Fruit fly (Drosophila melanogaster) whole organism, embryonic: ENCODE data around the gene pps.

Experiments
- Asciz ChIP-seq: fragments of 200-800 bp; sonication (Bioruptor generic); optimal IDR thresholded peaks from 2 replicates; lab custom pipeline; 2017; ENCODE audit warnings: missing biosample characterization, mild to moderate bottlenecking, missing genetic modification characterization, missing genetic modification reagents
- CG10366 ChIP-seq: fragments of 200-800 bp; sonication (Bioruptor generic); IDR thresholded peaks from 2 replicates; pipeline ENCODE4 v1.3.6; 2022; ENCODE audit warnings: missing biosample characterization, missing genetic modification characterization
- CG11085 ChIP-seq: fragments of 200-800 bp; sonication (Bioruptor generic); IDR thresholded peaks from 2 replicates; pipeline ENCODE4 v1.3.6; 2022; ENCODE audit warnings: missing biosample characterization, missing genetic modification characterization
- CG1233 ChIP-seq: fragments of 200-800 bp; sonication (Bioruptor generic); optimal IDR thresholded peaks from 4 replicates; lab custom pipeline; 2018; ENCODE audit warnings: missing biosample characterization, mild to moderate bottlenecking, missing genetic modification characterization
- CG13287 ChIP-seq: fragments of 200-800 bp; sonication (Bioruptor generic); IDR thresholded peaks from 2 replicates; pipeline ENCODE4 v1.3.6; 2022; ENCODE audit warnings: missing biosample characterization, missing genetic modification characterization; ENCODE audit not compliant: partially characterized antibody
- CG15269 ChIP-seq: fragments of 200-800 bp; sonication (Bioruptor generic); optimal IDR thresholded peaks from 2 replicates; lab custom pipeline; 2018; ENCODE audit warnings: missing biosample characterization, mild to moderate bottlenecking, missing genetic modification characterization, moderate library complexity
- CG16813 ChIP-seq: fragments of 200-800 bp; sonication (Bioruptor generic); IDR thresholded peaks from 3 replicates; pipeline ENCODE4 v1.3.6; 2022; ENCODE audit warnings: missing biosample characterization, missing genetic modification characterization; ENCODE audit not compliant: partially characterized antibody
- CG17568 ChIP-seq: fragments of 200-800 bp; sonication (Bioruptor generic); optimal IDR thresholded peaks from 2 replicates; lab custom pipeline; 2018; ENCODE audit warnings: missing biosample characterization, mild to moderate bottlenecking, missing genetic modification characterization, moderate library complexity
- CG1832 ChIP-seq: fragments of 200-800 bp; sonication (Bioruptor generic); optimal IDR thresholded peaks from 2 replicates; lab custom pipeline; 2017; ENCODE audit warnings: missing biosample characterization, mild to moderate bottlenecking, missing genetic modification characterization, inconsistent platforms
- CG30431 ChIP-seq: fragments of 200-800 bp; sonication (Bioruptor generic); optimal IDR thresholded peaks from 2 replicates; lab custom pipeline; 2017; ENCODE audit warnings: missing biosample characterization, missing genetic modification characterization
- CG3065 ChIP-seq: fragments of 200-800 bp; sonication (Bioruptor generic); optimal IDR thresholded peaks from 2 replicates; lab custom pipeline; 2016; ENCODE audit warnings: missing biosample characterization, missing genetic modification characterization
- CG31441 ChIP-seq: fragments of 200-800 bp; sonication (Bioruptor generic); IDR thresholded peaks from 2 replicates; pipeline ENCODE4 v1.3.6; 2022; ENCODE audit warnings: missing biosample characterization, missing genetic modification characterization
- CG33213 ChIP-seq: fragments of 200-800 bp; sonication (Bioruptor generic); optimal IDR thresholded peaks from 3 replicates; lab custom pipeline; 2016; ENCODE audit warnings: missing biosample characterization, missing genetic modification characterization
- CG3726 ChIP-seq: fragments of 200-800 bp; sonication (Bioruptor generic); IDR thresholded peaks from 3 replicates; pipeline ENCODE4, ENCODE4 v1.3.6; 2022; ENCODE audit warnings: missing biosample characterization, missing genetic modification characterization
- CG42726 ChIP-seq: fragments of 200-800 bp; sonication (Bioruptor generic); IDR thresholded peaks from 2 replicates; pipeline ENCODE4 v1.3.6; 2022; ENCODE audit warnings: missing biosample characterization, missing genetic modification characterization; ENCODE audit not compliant: partially characterized antibody
- CG4282 ChIP-seq: fragments of 200-800 bp; sonication (Bioruptor generic); optimal IDR thresholded peaks from 2 replicates; lab custom pipeline; 2016; ENCODE audit warnings: missing biosample characterization, missing genetic modification characterization
- CG7839 ChIP-seq: fragments of 200-800 bp; sonication (Bioruptor generic); optimal IDR thresholded peaks from 3 replicates; lab custom pipeline; 2018; ENCODE audit warnings: missing biosample characterization, mild to moderate bottlenecking, missing genetic modification characterization, moderate library complexity
- CG7987 ChIP-seq: fragments of 200-800 bp; sonication (Bioruptor generic); optimal IDR thresholded peaks from 2 replicates; lab custom pipeline; 2018; ENCODE audit warnings: missing biosample characterization, mild to moderate bottlenecking, missing genetic modification characterization, moderate library complexity
- CG8089 ChIP-seq: fragments of 200-800 bp; sonication (Bioruptor generic); optimal IDR thresholded peaks from 3 replicates; lab custom pipeline; 2016; ENCODE audit warnings: missing biosample characterization, missing genetic modification characterization
- CG8388 ChIP-seq: fragments of 200-800 bp; sonication (Bioruptor generic); optimal IDR thresholded peaks from 2 replicates; lab custom pipeline; 2019; ENCODE audit warnings: missing biosample characterization, mild to moderate bottlenecking, missing genetic modification characterization, moderate library complexity
- CTCF ChIP-seq: fragments of 200-800 bp; sonication (Bioruptor generic); optimal IDR thresholded peaks from 2 replicates; lab custom pipeline; 2017; ENCODE audit warnings: missing biosample characterization, mild to moderate bottlenecking, missing genetic modification characterization, moderate library complexity
- Dbx ChIP-seq: fragments of 200-800 bp; sonication (Bioruptor generic); IDR thresholded peaks from 3 replicates; pipeline ENCODE4 v1.3.6; 2022; ENCODE audit warnings: missing biosample characterization, missing genetic modification characterization
- Dek ChIP-seq: fragments of 200-800 bp; sonication (Bioruptor generic); optimal IDR thresholded peaks from 3 replicates; lab custom pipeline; 2019; ENCODE audit warnings: missing biosample characterization, mild to moderate bottlenecking, missing genetic modification characterization, moderate library complexity
- E2f1 ChIP-seq: fragments of 200-800 bp; sonication (Bioruptor generic); IDR thresholded peaks from 2 replicates; pipeline ENCODE4 v1.3.6; 2022; ENCODE audit warnings: missing biosample characterization, missing genetic modification characterization
- Kr ChIP-seq: fragments of 200-800 bp; sonication (Bioruptor generic); optimal IDR thresholded peaks from 2 replicates; lab custom pipeline; 2017; ENCODE audit warnings: missing biosample characterization, mild to moderate bottlenecking, missing genetic modification characterization
- Neu2 ChIP-seq: fragments of 200-800 bp; sonication (Bioruptor generic); optimal IDR thresholded peaks from 3 replicates; lab custom pipeline; 2016; ENCODE audit warnings: missing biosample characterization, missing genetic modification characterization, borderline replicate concordance
- NfI ChIP-seq: fragments of 200-800 bp; sonication (Bioruptor generic); optimal IDR thresholded peaks from 3 replicates; lab custom pipeline; 2018; ENCODE audit warnings: missing biosample characterization, mild to moderate bottlenecking, missing genetic modification characterization, moderate library complexity
- Optix ChIP-seq: fragments of 200-800 bp; sonication (Bioruptor generic); IDR thresholded peaks from 3 replicates; pipeline ENCODE4 v1.3.6; 2022; ENCODE audit warnings: missing biosample characterization, missing genetic modification characterization
- Trl ChIP-seq, 3 experiments: fragments of >200 bp in 2 of 3; fragments of 200-800 bp in 1 of 3; sonication (Bioruptor generic) in 1 of 3; optimal IDR thresholded peaks; 2 replicates in 1 of 3; 3 replicates in 2 of 3; lab custom pipeline; 2016 to 2017; ENCODE audit warnings: missing biosample characterization in 1 of 3, missing genetic modification characterization in 1 of 3
- bowl ChIP-seq: fragments of 200-800 bp; sonication (Bioruptor generic); IDR thresholded peaks from 2 replicates; pipeline ENCODE4 v1.3.6; 2022; ENCODE audit warnings: missing biosample characterization, missing genetic modification characterization
- cg ChIP-seq: fragments of 200-800 bp; sonication (Bioruptor generic); optimal IDR thresholded peaks from 3 replicates; lab custom pipeline; 2019; ENCODE audit warnings: missing biosample characterization, mild to moderate bottlenecking, missing genetic modification characterization, moderate library complexity
- chn ChIP-seq: fragments of 200-800 bp; sonication (Bioruptor generic); optimal IDR thresholded peaks from 2 replicates; lab custom pipeline; 2016; ENCODE audit warnings: missing biosample characterization, missing genetic modification characterization
- crc ChIP-seq: fragments of 200-800 bp; sonication (Bioruptor generic); optimal IDR thresholded peaks from 2 replicates; lab custom pipeline; 2016; ENCODE audit warnings: missing biosample characterization, missing genetic modification characterization
- crol ChIP-seq: fragments of 200-800 bp; sonication (Bioruptor generic); IDR thresholded peaks from 2 replicates; pipeline ENCODE4 v1.3.6; 2022; ENCODE audit warnings: missing biosample characterization, missing genetic modification characterization
- dimm ChIP-seq: fragments of 200-800 bp; sonication (Bioruptor generic); IDR thresholded peaks from 2 replicates; pipeline ENCODE4 v1.3.6; 2022; ENCODE audit warnings: missing biosample characterization, missing genetic modification characterization
- fd3F ChIP-seq: fragments of 200-800 bp; sonication (Bioruptor generic); optimal IDR thresholded peaks from 2 replicates; lab custom pipeline; 2018; ENCODE audit warnings: missing biosample characterization, mild to moderate bottlenecking, missing genetic modification characterization, moderate library complexity
- fd64A ChIP-seq: fragments of 200-800 bp; sonication (Bioruptor generic); optimal IDR thresholded peaks from 3 replicates; lab custom pipeline; 2018; ENCODE audit warnings: missing biosample characterization, mild to moderate bottlenecking, missing genetic modification characterization
- ftz-f1 ChIP-seq: fragments of 200-800 bp; sonication (Bioruptor generic); optimal IDR thresholded peaks from 2 replicates; lab custom pipeline; 2016; ENCODE audit warnings: missing biosample characterization, missing genetic modification characterization
- ind ChIP-seq: fragments of 200-800 bp; sonication (Bioruptor generic); optimal IDR thresholded peaks from 3 replicates; lab custom pipeline; 2016; ENCODE audit warnings: missing biosample characterization, missing genetic modification characterization
- jigr1 ChIP-seq: fragments of 200-800 bp; sonication (Bioruptor generic); IDR thresholded peaks from 3 replicates; pipeline ENCODE4 v1.3.6; 2022; ENCODE audit warnings: missing biosample characterization, missing genetic modification characterization
- jumu ChIP-seq: fragments of 200-800 bp; sonication (Bioruptor generic); optimal IDR thresholded peaks from 3 replicates; lab custom pipeline; 2016; ENCODE audit warnings: missing biosample characterization, missing genetic modification characterization
- lola ChIP-seq, 3 experiments: fragments of >200 bp in 2 of 3; fragments of 200-800 bp in 1 of 3; sonication (Bioruptor generic) in 1 of 3; optimal IDR thresholded peaks; 2 replicates each; lab custom pipeline; 2017 to 2019; ENCODE audit warnings: missing biosample characterization in 3 of 3, missing genetic modification characterization in 3 of 3, mild to moderate bottlenecking in 1 of 3, moderate library complexity in 1 of 3
- nom ChIP-seq: fragments of 200-800 bp; sonication (Bioruptor generic); optimal IDR thresholded peaks from 2 replicates; lab custom pipeline; 2017; ENCODE audit warnings: missing biosample characterization, missing genetic modification characterization, mild to moderate bottlenecking, moderate library complexity, missing genetic modification reagents
- pho ChIP-seq: fragments of 200-800 bp; sonication (Bioruptor generic); optimal IDR thresholded peaks from 2 replicates; lab custom pipeline; 2016; ENCODE audit warnings: missing biosample characterization, missing genetic modification characterization
- schlank ChIP-seq: fragments of 200-800 bp; sonication (Bioruptor generic); optimal IDR thresholded peaks from 2 replicates; lab custom pipeline; 2018; ENCODE audit warnings: missing biosample characterization, mild to moderate bottlenecking, missing genetic modification characterization
- slbo ChIP-seq: fragments of 200-800 bp; sonication (Bioruptor generic); IDR thresholded peaks from 2 replicates; pipeline ENCODE4 v1.3.6; 2022; ENCODE audit warnings: missing biosample characterization, missing genetic modification characterization
- slou ChIP-seq: fragments of 200-800 bp; sonication (Bioruptor generic); optimal IDR thresholded peaks from 3 replicates; lab custom pipeline; 2016; ENCODE audit warnings: missing biosample characterization, missing genetic modification characterization
- ssp ChIP-seq: fragments of 200-800 bp; sonication (Bioruptor generic); IDR thresholded peaks from 2 replicates; pipeline ENCODE4 v1.3.6; 2022; ENCODE audit warnings: missing biosample characterization, missing genetic modification characterization
- tgo ChIP-seq: fragments of 200-800 bp; sonication (Bioruptor generic); IDR thresholded peaks from 3 replicates; pipeline ENCODE4 v1.3.6; 2022; ENCODE audit warnings: missing biosample characterization, missing genetic modification characterization
- twi ChIP-seq: fragments of 200-800 bp; optimal IDR thresholded peaks from 2 replicates; lab custom pipeline; 2019; ENCODE audit warnings: missing biosample characterization, mild to moderate bottlenecking, missing genetic modification characterization, moderate library complexity

The pps gene

dm6 chr3R:12448889-12449314, 35.3 kb downstream of the pps start, which contains the start of gene CG18549 (continued):
- TF ChIP-seq CG3726 (GFP tag; lab: Robert Waterston, UW) (peak; percentile 100), Trl (optimal IDR thresholded peaks at IDR 0.05; lab: Kevin White, UChicago) (peak; percentile 46 to 53), Trl (GFP tag; optimal IDR thresholded peaks at IDR 0.05; lab: Kevin White, UChicago) (peak; percentile 99), ftz-f1 (GFP tag; lab: Kevin White, UChicago) (peak; percentile 94), CG7987 (GFP tag; lab: Kevin White, UChicago) (peak; percentile 99), slbo (GFP tag; lab: Robert Waterston, UW) (peak; percentile 100), bowl (GFP tag; lab: Robert Waterston, UW) (peak; percentile 100), CG15269 (tag; lab: Kevin White, UChicago) (peak; percentile 100), CG42726 (peak; percentile 5; the same call in 1 of the 2 replicates), NfI (GFP tag; lab: Kevin White, UChicago) (peak; percentile 100), CG33213 (GFP tag; lab: Kevin White, UChicago) (peak; percentile 99), slou (peak; percentile 99), twi (tag; lab: Kevin White, UChicago) (peak; percentile 99), Dek (tag; lab: Kevin White, UChicago) (peak; percentile 100), CG11085 (GFP tag; lab: Robert Waterston, UW) (peak; percentile 99), fd3F (GFP tag; lab: Kevin White, UChicago) (peak; percentile 99), schlank (tag; lab: Kevin White, UChicago) (peak; percentile 99), pho (GFP tag; lab: Kevin White, UChicago) (peak; percentile 99), fd64A (GFP tag; lab: Kevin White, UChicago) (peak; percentile 100), CG13287 (GFP tag; lab: Robert Waterston, UW) (peak; percentile 88), crol (GFP tag; lab: Robert Waterston, UW) (peak; percentile 89), Asciz (GFP tag; lab: Kevin White, UChicago) (peak; percentile 100), CG8089 (GFP tag; lab: Kevin White, UChicago) (peak; percentile 99), CG3065 (peak; percentile 99), cg (no peak), CG7839 (tag; lab: Kevin White, UChicago) (peak; percentile 100), jigr1 (GFP tag; lab: Robert Waterston, UW) (peak; percentile 99), crc (GFP tag; lab: Kevin White, UChicago) (peak; percentile 98), CG16813 (GFP tag; lab: Robert Waterston, UW) (peak; percentile 80), Optix (GFP tag; lab: Robert Waterston, UW) (peak; percentile 99), Dbx (GFP tag; lab: Robert Waterston, UW) (peak; percentile 100), jumu (GFP tag; lab: Kevin White, UChicago) (peak; percentile 99), chn (GFP tag; lab: Kevin White, UChicago) (peak; percentile 100), Neu2 (GFP tag; lab: Kevin White, UChicago) (peak; percentile 91), CG31441 (GFP tag; lab: Robert Waterston, UW) (peak; percentile 99), CG30431 (GFP tag; lab: Kevin White, UChicago) (peak; percentile 99), CG4282 (GFP tag; lab: Kevin White, UChicago) (peak; percentile 96), nom (GFP tag; lab: Kevin White, UChicago) (peak; percentile 100), ssp (GFP tag; lab: Robert Waterston, UW) (peak; percentile 97), Kr (GFP tag; lab: Kevin White, UChicago) (peak; percentile 73), CG1832 (no peak), CG1233 (GFP tag; lab: Kevin White, UChicago) (peak; percentile 100), lola (GFP tag; optimal IDR thresholded peaks at IDR 0.05; lab: Kevin White, UChicago) (peak in 1 of 3 experiments; percentile 100), CG17568 (GFP tag; lab: Kevin White, UChicago) (peak; percentile 100), CG10366 (GFP tag; lab: Robert Waterston, UW) (peak; percentile 100), tgo (GFP tag; lab: Robert Waterston, UW) (peak; percentile 100), E2f1 (GFP tag; lab: Robert Waterston, UW) (peak; percentile 100), CTCF (GFP tag; lab: Kevin White, UChicago) (peak; percentile 81), CG8388 (GFP tag; lab: Kevin White, UChicago) (peak; percentile 100), dimm (GFP tag; lab: Robert Waterston, UW) (peak; percentile 99), ind (peak; percentile 99)
